Fruit fly (Drosophila melanogaster): ENCODE data around the gene CG13937.

Gene CG13937

DNA sequence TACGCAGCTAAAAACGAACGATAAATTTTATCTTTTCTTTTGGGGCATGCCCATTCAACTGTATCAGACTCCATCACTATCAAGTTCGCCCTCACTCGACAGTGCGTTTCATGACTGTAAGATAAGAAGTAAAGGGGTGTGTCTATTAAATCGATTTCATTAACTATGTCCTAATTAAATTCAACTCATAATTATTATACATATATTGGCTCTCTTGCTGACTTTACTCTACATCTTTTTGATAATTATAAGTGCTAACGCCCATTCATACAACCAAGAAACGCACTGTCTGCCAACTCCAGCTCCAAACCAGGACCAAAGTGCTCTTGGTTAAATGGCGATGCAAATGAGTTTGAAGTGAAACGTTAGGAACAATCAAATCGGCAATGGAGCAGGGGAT is 14.0 kb downstream of the CG13937 start (continued):
- TF ChIP-seq CG15011 (GFP tag; optimal IDR thresholded peaks at IDR 0.05): no peak
- TF ChIP-seq Spps (tag; optimal IDR thresholded peaks at IDR 0.05): no peak
- no peak for TF ChIP-seq TFAM (GFP tag; optimal IDR thresholded peaks at IDR 0.05)
- TF ChIP-seq CG15269 (tag; optimal IDR thresholded peaks at IDR 0.05): no peak
- TF ChIP-seq Hr51 (GFP tag; optimal IDR thresholded peaks at IDR 0.05): no peak
- TF ChIP-seq jing (GFP tag; optimal IDR thresholded peaks at IDR 0.05): no peak
- TF ChIP-seq Hmr (GFP tag; optimal IDR thresholded peaks at IDR 0.05): no peak
- TF ChIP-seq CG5953 (GFP tag; IDR thresholded peaks at IDR 0.05): no peak
- TF ChIP-seq CG2199 (GFP tag; IDR thresholded peaks at IDR 0.05): no peak
- no peak for TF ChIP-seq maf-S (GFP tag; optimal IDR thresholded peaks at IDR 0.05)
- no peak for TF ChIP-seq CG13123 (GFP tag; optimal IDR thresholded peaks at IDR 0.05)
- no peak for TF ChIP-seq CG7839 (tag; optimal IDR thresholded peaks at IDR 0.05)
- TF ChIP-seq dm (GFP tag; optimal IDR thresholded peaks at IDR 0.05): no peak
- TF ChIP-seq dysf (GFP tag; IDR thresholded peaks at IDR 0.05): peak; percentile 78
- TF ChIP-seq fru (optimal IDR thresholded peaks at IDR 0.05): no peak
- no peak for TF ChIP-seq Oaz (GFP tag; IDR thresholded peaks at IDR 0.05)
- TF ChIP-seq B-H2 (GFP tag; optimal IDR thresholded peaks at IDR 0.05): no peak
- no peak for TF ChIP-seq cato (GFP tag; optimal IDR thresholded peaks at IDR 0.05; ENCODE audit: borderline replicate concordance)
- TF ChIP-seq CG9876 (GFP tag; optimal IDR thresholded peaks at IDR 0.05): no peak
- TF ChIP-seq tx (GFP tag; optimal IDR thresholded peaks at IDR 0.05): no peak
- TF ChIP-seq CG8388 (GFP tag; optimal IDR thresholded peaks at IDR 0.05): no peak
- TF ChIP-seq E2f1 (GFP tag; IDR thresholded peaks at IDR 0.05): peak; percentile 54; the same call in 1 of the 2 replicates
- TF ChIP-seq Dref (GFP tag; IDR thresholded peaks at IDR 0.05): no peak
- TF ChIP-seq sim (GFP tag; IDR thresholded peaks at IDR 0.05): 0 out of 2 replicates have a peak, but pooled peaks have one; percentile 20
- no peak for TF ChIP-seq Dad (GFP tag; optimal IDR thresholded peaks at IDR 0.05)
- no peak for TF ChIP-seq Nf-YA (GFP tag; IDR thresholded peaks at IDR 0.05)
- no peak for TF ChIP-seq zen (tag; optimal IDR thresholded peaks at IDR 0.05)
- TF ChIP-seq pum (GFP tag; optimal IDR thresholded peaks at IDR 0.05): no peak
- peak; percentile 57 for TF ChIP-seq CG4424 (GFP tag; optimal IDR thresholded peaks at IDR 0.05)
- 0 out of 2 replicates have a peak, but pooled peaks have one; percentile 24 for TF ChIP-seq HLH3B (GFP tag; IDR thresholded peaks at IDR 0.05)
- TF ChIP-seq Sox102F (GFP tag; optimal IDR thresholded peaks at IDR 0.05): no peak
- no peak for TF ChIP-seq CG4328 (GFP tag; optimal IDR thresholded peaks at IDR 0.05)
- TF ChIP-seq Sry-β (GFP tag; optimal IDR thresholded peaks at IDR 0.05): no peak
- TF ChIP-seq CG7928 (GFP tag; optimal IDR thresholded peaks at IDR 0.05): no peak
- no peak for TF ChIP-seq Dip3 (GFP tag; optimal IDR thresholded peaks at IDR 0.05)
- TF ChIP-seq CG1602 (GFP tag; optimal IDR thresholded peaks at IDR 0.05): no peak
- TF ChIP-seq p53 (GFP tag; optimal IDR thresholded peaks at IDR 0.05): no peak
- TF ChIP-seq CG32532 (GFP tag; IDR thresholded peaks at IDR 0.05): peak; percentile 77
- TF ChIP-seq Scr (GFP tag; IDR thresholded peaks at IDR 0.05; ENCODE audit: partially characterized antibody): no peak
- TF ChIP-seq CG10543 (GFP tag; optimal IDR thresholded peaks at IDR 0.05): no peak
- TF ChIP-seq fu2 (GFP tag; optimal IDR thresholded peaks at IDR 0.05): no peak
- TF ChIP-seq CG8944 (GFP tag; optimal IDR thresholded peaks at IDR 0.05): no peak
- no peak for TF ChIP-seq CG11504 (tag; optimal IDR thresholded peaks at IDR 0.05)
- TF ChIP-seq CG2116 (GFP tag; optimal IDR thresholded peaks at IDR 0.05): no peak
- peak; percentile 3 for TF ChIP-seq fd96Cb (tag; optimal IDR thresholded peaks at IDR 0.05)
- TF ChIP-seq sc (optimal IDR thresholded peaks at IDR 0.05): no peak
- TF ChIP-seq sc (GFP tag; optimal IDR thresholded peaks at IDR 0.05): no peak
- TF ChIP-seq Gsc (GFP tag; IDR thresholded peaks at IDR 0.05): no peak
- no peak for TF ChIP-seq CG12155 (GFP tag; optimal IDR thresholded peaks at IDR 0.05)
- TF ChIP-seq Dll (GFP tag; IDR thresholded peaks at IDR 0.05; ENCODE audit: partially characterized antibody): no peak
- 0 out of 3 replicates have a peak, but pooled peaks have one; percentile 27 for TF ChIP-seq CG11456 (GFP tag; IDR thresholded peaks at IDR 0.05)
- no peak for TF ChIP-seq wdn (GFP tag; IDR thresholded peaks at IDR 0.05)

All from whole organism, embryonic.